Worm (Caenorhabditis elegans): ENCODE data around the gene mltn-12.

mltn-12 gene

DNA sequence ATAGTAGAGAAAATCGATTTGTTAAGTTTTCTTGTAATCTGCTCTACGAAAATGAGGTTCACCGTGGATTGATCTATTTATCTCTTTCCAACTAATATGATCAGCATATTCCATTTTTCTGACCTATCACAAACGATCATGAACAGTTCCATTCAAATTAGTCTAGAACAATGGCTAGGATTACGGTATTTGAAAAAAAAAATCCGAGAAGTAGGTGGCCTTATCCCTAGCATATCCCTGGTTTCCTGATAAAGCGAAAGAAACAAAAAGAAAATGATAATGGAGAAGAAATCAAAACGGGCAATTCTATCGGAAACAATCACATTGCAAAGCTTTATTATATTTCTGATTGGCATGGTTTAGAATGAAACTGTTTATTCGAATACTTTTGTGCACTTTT lies at the start of gene mltn-12:
Gene mltn-12 (plus strand): TSS at position 301 of the 400 bp plus-strand sequence.
- TF ChIP-seq ceh-34 (tag; optimal IDR thresholded peaks at IDR 0.05) (no peak), C38D4.7 (GFP tag; optimal IDR thresholded peaks at IDR 0.05) (no peak), ceh-31 (tag; optimal IDR thresholded peaks at IDR 0.05) (no peak), ceh-6 (GFP tag; optimal IDR thresholded peaks at IDR 0.05) (no peak), ahr-1 (tag; optimal IDR thresholded peaks at IDR 0.05) (no peak)

DNA sequence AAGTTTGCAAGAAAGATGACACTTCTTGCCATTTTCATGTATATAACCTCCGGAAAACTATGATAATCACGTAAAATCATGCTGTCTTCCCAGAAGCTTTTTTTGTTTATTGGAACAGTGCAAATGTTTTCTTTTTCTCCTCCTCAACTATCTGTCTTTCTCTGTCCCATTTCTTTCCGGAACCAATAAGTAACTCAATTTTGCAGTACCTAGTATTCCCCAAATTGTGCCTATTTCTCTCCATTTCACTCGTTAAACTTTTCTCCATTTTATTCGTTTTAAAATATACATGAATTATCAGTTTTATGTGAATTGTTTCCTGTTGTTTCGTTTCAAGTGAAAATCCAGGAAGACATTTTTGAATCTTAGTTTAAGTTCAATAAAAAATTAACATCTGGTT lies 49.5 kb upstream of the mltn-12 start:
- TF ChIP-seq ahr-1 (tag; optimal IDR thresholded peaks at IDR 0.05) (no peak), unc-42 (tag; optimal IDR thresholded peaks at IDR 0.05) (peak; percentile 48), nfya-1 (tag; optimal IDR thresholded peaks at IDR 0.05) (no peak)

DNA sequence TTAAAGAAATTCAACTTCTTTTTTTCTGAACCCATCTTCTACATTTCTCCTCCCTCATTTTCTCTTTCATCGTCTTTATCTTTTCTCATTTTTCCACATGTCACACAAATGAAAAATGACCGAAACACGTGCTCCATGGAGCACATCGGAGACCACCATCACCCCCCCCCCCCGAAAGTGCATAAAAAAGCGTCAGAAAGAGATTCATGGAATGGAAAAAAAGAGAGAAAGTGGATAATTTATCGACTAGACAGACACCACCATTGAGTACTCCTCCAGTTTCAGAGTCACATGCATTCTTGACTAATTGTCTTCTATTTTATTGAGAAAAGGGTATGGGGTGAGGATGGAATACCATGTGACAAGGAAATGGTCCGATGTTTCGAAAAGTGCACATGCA lies 45.7 kb upstream of the mltn-12 start:
- TF ChIP-seq gmeb-2 (tag; optimal IDR thresholded peaks at IDR 0.05): no peak
- TF ChIP-seq ceh-18 (tag; optimal IDR thresholded peaks at IDR 0.05): peak; percentile 56
- TF ChIP-seq rnt-1 (tag; optimal IDR thresholded peaks at IDR 0.05): peak; percentile 2
- TF ChIP-seq F13H6.1 (tag; optimal IDR thresholded peaks at IDR 0.05): no peak
- peak; percentile 88 for TF ChIP-seq unc-55 (GFP tag; optimal IDR thresholded peaks at IDR 0.05)
- peak; percentile 74 for TF ChIP-seq hlh-30 (tag; optimal IDR thresholded peaks at IDR 0.05; ENCODE audit: insufficient read depth)

DNA sequence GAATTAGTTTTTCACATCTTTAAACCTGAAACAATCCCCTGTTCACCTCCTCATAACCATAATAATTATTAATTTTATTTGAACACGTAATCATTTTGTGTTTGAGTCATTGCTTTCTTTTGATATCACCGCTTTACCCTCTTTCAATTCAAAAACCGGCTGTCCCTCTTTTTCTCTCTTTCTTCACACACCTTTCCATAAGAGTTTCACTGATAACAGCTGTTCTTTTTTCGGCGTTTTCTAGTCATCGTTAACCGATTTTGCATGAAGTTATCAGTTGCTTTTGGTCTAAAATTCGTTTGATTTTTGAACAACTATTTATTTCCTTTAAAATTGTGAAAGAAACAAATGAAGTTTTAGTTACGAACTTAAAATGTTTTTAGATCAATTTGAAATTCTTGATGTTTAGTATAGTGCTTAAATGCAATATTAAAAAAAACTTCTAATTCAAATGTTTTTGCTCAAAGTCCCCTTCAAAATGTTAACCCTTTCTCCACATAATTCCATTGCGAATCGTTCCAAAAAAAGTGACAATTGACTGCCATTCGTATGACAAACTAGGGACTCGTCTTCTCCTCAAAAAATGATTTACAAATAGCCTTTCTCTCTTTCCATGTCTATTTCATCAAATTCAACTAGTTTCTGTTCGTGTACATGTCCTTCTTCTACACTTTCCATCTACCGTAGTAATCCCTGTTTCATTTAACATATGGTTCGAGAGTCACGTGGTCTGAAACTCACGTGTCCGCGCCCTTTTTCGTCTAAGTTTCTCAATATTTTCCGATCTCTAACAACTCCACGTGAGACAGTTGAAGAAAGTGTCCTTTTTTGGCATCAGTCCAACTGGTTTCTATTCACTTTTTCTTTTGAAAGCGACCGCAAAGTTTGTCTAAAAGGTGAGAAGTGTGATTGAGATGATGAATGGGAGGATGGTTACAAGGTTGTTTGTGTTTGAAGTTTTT lies 43.5 kb upstream of the mltn-12 start:
- TF ChIP-seq tbx-2 (tag; optimal IDR thresholded peaks at IDR 0.05) (no peak), nfya-1 (tag; optimal IDR thresholded peaks at IDR 0.05) (no peak), hlh-30 (tag; optimal IDR thresholded peaks at IDR 0.05; ENCODE audit: insufficient read depth) (peak; percentile 65)

DNA sequence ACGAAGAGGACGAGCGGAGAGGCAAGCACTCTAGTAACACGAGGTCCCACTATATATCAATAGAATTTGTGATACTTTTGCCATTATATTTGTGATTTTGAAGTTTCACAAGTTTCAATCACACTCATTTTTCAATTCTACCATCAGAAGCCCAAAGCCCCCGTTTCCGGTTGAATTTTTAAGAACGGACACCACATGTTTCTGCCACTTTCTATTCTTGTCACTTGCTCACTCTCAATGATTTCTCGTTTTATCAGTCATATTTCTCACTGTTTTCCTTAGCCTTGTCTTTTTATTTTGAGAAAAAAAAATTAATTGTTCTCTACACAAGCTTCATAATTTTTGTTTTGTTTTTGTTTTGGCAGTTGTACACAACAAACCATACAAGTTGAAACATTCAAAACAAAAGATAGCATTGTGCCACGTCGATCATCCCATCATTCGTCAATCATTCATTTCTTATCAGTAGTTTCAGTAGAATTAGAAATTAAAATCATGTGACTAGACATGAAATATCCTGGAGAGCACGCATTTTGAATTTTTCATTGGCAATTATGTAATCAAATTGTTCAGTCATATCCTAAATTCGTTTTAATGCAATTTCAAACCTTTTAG lies 40.8 kb upstream of the mltn-12 start:
- TF ChIP-seq hlh-8 (tag; optimal IDR thresholded peaks at IDR 0.05) (no peak), unc-55 (GFP tag; optimal IDR thresholded peaks at IDR 0.05) (no peak), sox-2 (GFP tag; IDR thresholded peaks at IDR 0.05) (no peak), ceh-45 (GFP tag; IDR thresholded peaks at IDR 0.05) (no peak), ama-1 (optimal IDR thresholded peaks at IDR 0.05) (no peak), lim-6 (tag; optimal IDR thresholded peaks at IDR 0.05) (no peak), npax-4 (tag; optimal IDR thresholded peaks at IDR 0.05) (no peak), sdc-2 (tag; optimal IDR thresholded peaks at IDR 0.05) (no peak), ahr-1 (tag; optimal IDR thresholded peaks at IDR 0.05) (no peak), K09A11.1 (tag; optimal IDR thresholded peaks at IDR 0.05; ENCODE audit: insufficient read depth) (no peak), gmeb-2 (tag; optimal IDR thresholded peaks at IDR 0.05) (no peak), hlh-6 (tag; optimal IDR thresholded peaks at IDR 0.05) (no peak), hlh-13 (GFP tag; optimal IDR thresholded peaks at IDR 0.05) (no peak), nhr-11 (tag; optimal IDR thresholded peaks at IDR 0.05) (no peak), unc-3 (GFP tag; conservative IDR thresholded peaks at IDR 0.05) (no peak), unc-3 (tag; optimal IDR thresholded peaks at IDR 0.05) (no peak), ceh-6 (GFP tag; optimal IDR thresholded peaks at IDR 0.05) (no peak), pax-1 (tag; optimal IDR thresholded peaks at IDR 0.05) (no peak), sox-4 (tag; optimal IDR thresholded peaks at IDR 0.05) (no peak), ceh-9 (tag; optimal IDR thresholded peaks at IDR 0.05) (no peak), ttx-3 (tag; optimal IDR thresholded peaks at IDR 0.05) (no peak)
